Worm (Caenorhabditis elegans) whole organism, early embryonic: ENCODE results near the gene C17C3.5.

Source experiments
- B0310.2 ChIP-seq: sonication (generic microtip); optimal IDR thresholded peaks from 2 replicates; lab custom pipeline; 2016; ENCODE audit warnings: mild to moderate bottlenecking, missing genetic modification characterization, missing compliant biosample characterization
- F13C5.2 ChIP-seq: sonication (generic microtip); optimal IDR thresholded peaks from 2 replicates; lab custom pipeline; 2017; ENCODE audit warnings: mild to moderate bottlenecking, missing genetic modification characterization, inconsistent platforms, missing compliant biosample characterization
- ama-1 ChIP-seq: fragments of 150-350 bp; optimal IDR thresholded peaks from 2 replicates; lab custom pipeline; 2014
- ceh-13 ChIP-seq: fragments of 200-800 bp; sonication (Bioruptor generic); optimal IDR thresholded peaks from 2 replicates; lab custom pipeline; 2018; ENCODE audit warnings: mild to moderate bottlenecking, missing genetic modification characterization, missing compliant biosample characterization
- ets-7 ChIP-seq: sonication (generic microtip); optimal IDR thresholded peaks from 2 replicates; lab custom pipeline; 2016; ENCODE audit warnings: missing genotype, missing genetic modification characterization, missing compliant biosample characterization
- flt-1 ChIP-seq: fragments of 200-800 bp; sonication (Bioruptor generic); IDR thresholded peaks from 2 replicates; pipeline ENCODE4 v1.3.6; 2022; ENCODE audit warnings: missing genetic modification characterization, missing compliant biosample characterization
- hmg-4 ChIP-seq: fragments of 200-800 bp; sonication (Bioruptor generic); optimal IDR thresholded peaks from 2 replicates; lab custom pipeline; 2018; ENCODE audit warnings: mild to moderate bottlenecking, missing genetic modification characterization, missing compliant biosample characterization
- pes-1 ChIP-seq: fragments of 200-800 bp; sonication (Bioruptor generic); IDR thresholded peaks from 2 replicates; pipeline ENCODE4 v1.3.6; 2022; ENCODE audit warnings: missing genetic modification reagents, missing genetic modification characterization, missing compliant biosample characterization
- scrt-1 ChIP-seq: fragments of 200-800 bp; sonication (Bioruptor generic); IDR thresholded peaks from 2 replicates; pipeline ENCODE4 v1.3.6; 2022; ENCODE audit warnings: missing genetic modification characterization, missing compliant biosample characterization
- sea-1 ChIP-seq: fragments of 200-800 bp; sonication (Bioruptor generic); conservative IDR thresholded peaks from 2 replicates; pipeline ENCODE4 v1.3.6; 2022; ENCODE audit warnings: missing genetic modification characterization, missing compliant biosample characterization
- tbx-11 ChIP-seq: fragments of 200-800 bp; sonication (Bioruptor generic); IDR thresholded peaks from 2 replicates; pipeline ENCODE4 v1.3.6; 2022; ENCODE audit warnings: missing genetic modification characterization, missing compliant biosample characterization
- tbx-37 ChIP-seq: fragments of 200-800 bp; sonication (Bioruptor generic); conservative IDR thresholded peaks from 2 replicates; pipeline ENCODE4 v1.3.6; 2022; ENCODE audit warnings: missing genetic modification reagents, missing genetic modification characterization, missing compliant biosample characterization
- tra-4 ChIP-seq: sonication (generic microtip); optimal IDR thresholded peaks from 2 replicates; lab custom pipeline; 2017; ENCODE audit warnings: missing genetic modification characterization, missing compliant biosample characterization

DNA sequence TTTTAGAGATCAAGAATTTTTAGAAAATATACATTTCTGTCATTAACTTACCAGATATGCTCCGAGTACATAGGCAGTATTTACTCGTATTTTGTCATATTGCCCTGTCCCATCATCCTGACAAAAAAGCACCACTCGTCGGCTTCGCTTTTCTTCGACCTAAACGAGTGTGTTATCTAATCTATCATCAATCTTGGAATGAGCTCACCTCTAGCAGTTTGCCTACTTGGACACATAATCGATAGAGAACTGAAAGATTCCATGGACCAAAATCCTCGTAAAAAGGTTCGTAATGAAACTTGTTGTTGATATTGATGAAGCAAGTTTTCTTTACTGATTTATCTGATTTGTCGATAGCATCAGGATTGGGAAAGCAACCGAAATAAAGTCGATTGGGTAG lies 41.2 kb downstream of the C17C3.5 start:
- no peak for TF ChIP-seq scrt-1 (GFP tag; lab: Robert Waterston, UW)
- no peak for TF ChIP-seq tra-4 (tag; lab: Kevin White, UChicago)
- no peak for TF ChIP-seq hmg-4 (GFP tag; lab: Kevin White, UChicago)
- no peak for TF ChIP-seq ceh-13 (GFP tag; lab: Kevin White, UChicago)
- no peak for TF ChIP-seq sea-1 (GFP tag; lab: Robert Waterston, UW)
- TF ChIP-seq pes-1 (GFP tag; lab: Robert Waterston, UW) = no peak
- TF ChIP-seq flt-1 (GFP tag; lab: Robert Waterston, UW) = no peak
- TF ChIP-seq F13C5.2 (tag; lab: Kevin White, UChicago) = no peak
- no peak for TF ChIP-seq tbx-11 (GFP tag; lab: Robert Waterston, UW)
- no peak for TF ChIP-seq ama-1
- no peak for TF ChIP-seq B0310.2 (tag; lab: Kevin White, UChicago)
- no peak for TF ChIP-seq ets-7
- no peak for TF ChIP-seq tbx-37 (GFP tag; lab: Robert Waterston, UW)
